Fruit fly (Drosophila melanogaster) whole organism: Measurements from ENCODE around the gene CG11085.

Experiments
- pan ChIP-seq: fragments of >200 bp; optimal IDR thresholded peaks from 2 replicates; lab custom pipeline; 2017
- psq ChIP-seq: fragments of >200 bp; optimal IDR thresholded peaks from 2 replicates; lab custom pipeline; 2017

- TF ChIP-seq pan (lab: Kevin White, UChicago): no peak
- no peak for TF ChIP-seq psq (lab: Kevin White, UChicago)
Measured at dm6 chrX:12633992-12634391, 17.9 kb downstream of the CG11085 start.
